Worm (Caenorhabditis elegans) whole organism, L1 larva: ENCODE measurements around the gene lect-2.

Source experiments
- alr-1 ChIP-seq: fragments of 200-800 bp; sonication (Bioruptor generic); optimal IDR thresholded peaks from 2 replicates; lab custom pipeline; 2018; ENCODE audit warnings: borderline replicate concordance, mild to moderate bottlenecking, missing genetic modification characterization, missing compliant biosample characterization
- ceh-8 ChIP-seq: fragments of 200-800 bp; sonication (Bioruptor generic); optimal IDR thresholded peaks from 2 replicates; lab custom pipeline; 2018; ENCODE audit warnings: mild to moderate bottlenecking, missing genetic modification characterization, moderate library complexity, missing compliant biosample characterization
- ceh-82 ChIP-seq, 3 experiments: fragments of 150-350 bp in 1 of 3; sonication (generic microtip) in 2 of 3; optimal IDR thresholded peaks; 2 replicates each; lab custom pipeline; 2014 to 2017; ENCODE audit warnings: missing biosample characterization in 3 of 3, missing genetic modification characterization in 3 of 3
- ceh-88 ChIP-seq: fragments of 200-800 bp; sonication (Bioruptor generic); IDR thresholded peaks from 2 replicates; pipeline ENCODE4 v1.3.6; 2022; ENCODE audit warnings: missing genetic modification characterization, missing compliant biosample characterization
- ceh-90 ChIP-seq: sonication (generic microtip); optimal IDR thresholded peaks from 2 replicates; lab custom pipeline; 2016; ENCODE audit warnings: missing genetic modification characterization, missing compliant biosample characterization
- dsc-1 ChIP-seq: sonication (generic microtip); optimal IDR thresholded peaks from 2 replicates; lab custom pipeline; 2016; ENCODE audit warnings: mild to moderate bottlenecking, missing genetic modification characterization, missing compliant biosample characterization
- efl-1 ChIP-seq, 4 experiments: fragments of 150-350 bp; optimal IDR thresholded peaks in 3 of 4; peaks in 1 of 4; 1 replicate in 1 of 4; 2 replicates in 3 of 4; lab custom pipeline; 2014; ENCODE audit warnings: missing biosample characterization in 2 of 4, missing genetic modification characterization in 2 of 4, missing genetic modification reagents in 2 of 4
- efl-3 ChIP-seq: fragments of 200-800 bp; sonication (Bioruptor generic); optimal IDR thresholded peaks from 2 replicates; lab custom pipeline; 2018; ENCODE audit warnings: mild to moderate bottlenecking, missing genetic modification characterization, missing compliant biosample characterization
- elt-2 ChIP-seq: sonication (generic microtip); optimal IDR thresholded peaks from 2 replicates; lab custom pipeline; 2016; ENCODE audit warnings: missing genetic modification characterization, mild to moderate bottlenecking, inconsistent platforms, missing compliant biosample characterization, missing genetic modification reagents
- fkh-10 ChIP-seq: sonication (generic microtip); optimal IDR thresholded peaks from 2 replicates; lab custom pipeline; 2017; ENCODE audit warnings: missing biosample characterization, missing genetic modification reagents, missing genetic modification characterization
- fos-1 ChIP-seq: fragments of 150-350 bp; optimal IDR thresholded peaks from 2 replicates; lab custom pipeline; 2014; ENCODE audit warnings: missing biosample characterization, missing genetic modification characterization
- irx-1 ChIP-seq: sonication (generic microtip); optimal IDR thresholded peaks from 2 replicates; lab custom pipeline; 2016; ENCODE audit warnings: missing genetic modification characterization, missing compliant biosample characterization
- isw-1 ChIP-seq: fragments of 200-800 bp; sonication (Bioruptor generic); IDR thresholded peaks from 2 replicates; pipeline ENCODE4 v1.3.6; 2022; ENCODE audit warnings: missing genetic modification characterization, missing compliant biosample characterization
- lin-15B ChIP-seq: fragments of 150-350 bp; sonication (generic microtip); optimal IDR thresholded peaks from 3 replicates; lab custom pipeline; 2014; ENCODE audit warnings: missing biosample characterization, missing genetic modification characterization
- lin-35 ChIP-seq, 2 experiments: fragments of 150-350 bp; optimal IDR thresholded peaks; 2 replicates each; lab custom pipeline; 2014; ENCODE audit warnings: missing biosample characterization in 2 of 2, missing genetic modification characterization in 2 of 2, missing genetic modification reagents in 2 of 2
- lsy-2 ChIP-seq, 2 experiments: fragments of 150-350 bp; optimal IDR thresholded peaks; 2 replicates each; lab custom pipeline; 2014; ENCODE audit warnings: missing biosample characterization in 2 of 2, missing genetic modification characterization in 2 of 2
- mdl-1 ChIP-seq, 2 experiments: fragments of 150-350 bp; optimal IDR thresholded peaks; 2 replicates each; lab custom pipeline; 2014 to 2017; ENCODE audit warnings: missing biosample characterization in 2 of 2, missing genetic modification characterization in 2 of 2, inconsistent platforms in 1 of 2
- mef-2 ChIP-seq: fragments of 150-350 bp; optimal IDR thresholded peaks from 2 replicates; lab custom pipeline; 2014; ENCODE audit warnings: missing biosample characterization, missing genetic modification characterization
- mep-1 ChIP-seq: fragments of 150-350 bp; optimal IDR thresholded peaks from 2 replicates; lab custom pipeline; 2014; ENCODE audit warnings: missing biosample characterization, missing genetic modification characterization
- nhr-11 ChIP-seq: fragments of 150-350 bp; optimal IDR thresholded peaks from 2 replicates; lab custom pipeline; 2014; ENCODE audit warnings: missing biosample characterization, missing genetic modification characterization
- nhr-237 ChIP-seq: fragments of 150-350 bp; optimal IDR thresholded peaks from 2 replicates; lab custom pipeline; 2014; ENCODE audit warnings: missing biosample characterization, missing genetic modification characterization
- nhr-71 ChIP-seq: sonication (generic microtip); optimal IDR thresholded peaks from 2 replicates; lab custom pipeline; 2016; ENCODE audit warnings: mild to moderate bottlenecking, missing genetic modification characterization, moderate library complexity, missing compliant biosample characterization
- nhr-77 ChIP-seq: fragments of 150-350 bp; optimal IDR thresholded peaks from 2 replicates; lab custom pipeline; 2014; ENCODE audit warnings: missing biosample characterization, missing genetic modification characterization
- nhr-84 ChIP-seq: sonication (generic microtip); optimal IDR thresholded peaks from 2 replicates; lab custom pipeline; 2017; ENCODE audit warnings: missing biosample characterization, missing genetic modification characterization
- nhr-90 ChIP-seq: sonication (generic microtip); optimal IDR thresholded peaks from 2 replicates; lab custom pipeline; 2016; ENCODE audit warnings: mild to moderate bottlenecking, missing genetic modification characterization, missing compliant biosample characterization; ENCODE audit not compliant: poor library complexity
- pqm-1 ChIP-seq: sonication (generic microtip); optimal IDR thresholded peaks from 3 replicates; lab custom pipeline; 2017; ENCODE audit warnings: missing biosample characterization, missing genetic modification characterization
- skn-1 ChIP-seq: fragments of 150-350 bp; optimal IDR thresholded peaks from 2 replicates; lab custom pipeline; 2014; ENCODE audit warnings: missing biosample characterization, missing genetic modification characterization
- sox-4 ChIP-seq: sonication (generic microtip); optimal IDR thresholded peaks from 2 replicates; lab custom pipeline; 2016; ENCODE audit warnings: missing genetic modification characterization, missing compliant biosample characterization
- sptf-1 ChIP-seq: fragments of 150-350 bp; optimal IDR thresholded peaks from 2 replicates; lab custom pipeline; 2014; ENCODE audit warnings: missing biosample characterization, missing genetic modification characterization
- sup-37 ChIP-seq: fragments of 200-800 bp; sonication (Bioruptor generic); optimal IDR thresholded peaks from 2 replicates; lab custom pipeline; 2018; ENCODE audit warnings: mild to moderate bottlenecking, missing genetic modification characterization, missing compliant biosample characterization
- tlp-1 ChIP-seq: fragments of 150-350 bp; optimal IDR thresholded peaks from 2 replicates; lab custom pipeline; 2014; ENCODE audit warnings: missing biosample characterization, missing genetic modification characterization
- unc-130 ChIP-seq: fragments of 150-350 bp; optimal IDR thresholded peaks from 2 replicates; lab custom pipeline; 2017; ENCODE audit warnings: missing biosample characterization, missing genetic modification characterization, inconsistent platforms
- unc-86 ChIP-seq: sonication (generic microtip); optimal IDR thresholded peaks from 2 replicates; lab custom pipeline; 2016; ENCODE audit warnings: missing genetic modification characterization, missing compliant biosample characterization
- zag-1 ChIP-seq: fragments of 150-350 bp; optimal IDR thresholded peaks from 2 replicates; lab custom pipeline; 2014; ENCODE audit warnings: missing biosample characterization, missing genetic modification characterization
- zip-4 ChIP-seq: fragments of 200-800 bp; sonication (Bioruptor generic); optimal IDR thresholded peaks from 2 replicates; lab custom pipeline; 2018; ENCODE audit warnings: mild to moderate bottlenecking, missing genetic modification characterization, moderate library complexity, missing compliant biosample characterization

lect-2 gene

ce11 chrII:5799553-5799952 lies 9.0 kb downstream of the lect-2 start, which contains the start of gene K05F1.8:
Gene K05F1.8, minus strand, starts transcription at chrII:5799653.
- no peak for TF ChIP-seq nhr-71 (tag; lab: Kevin White, UChicago)
- no peak for TF ChIP-seq mef-2
- TF ChIP-seq, all 84 proteins: peak for 0

DNA sequence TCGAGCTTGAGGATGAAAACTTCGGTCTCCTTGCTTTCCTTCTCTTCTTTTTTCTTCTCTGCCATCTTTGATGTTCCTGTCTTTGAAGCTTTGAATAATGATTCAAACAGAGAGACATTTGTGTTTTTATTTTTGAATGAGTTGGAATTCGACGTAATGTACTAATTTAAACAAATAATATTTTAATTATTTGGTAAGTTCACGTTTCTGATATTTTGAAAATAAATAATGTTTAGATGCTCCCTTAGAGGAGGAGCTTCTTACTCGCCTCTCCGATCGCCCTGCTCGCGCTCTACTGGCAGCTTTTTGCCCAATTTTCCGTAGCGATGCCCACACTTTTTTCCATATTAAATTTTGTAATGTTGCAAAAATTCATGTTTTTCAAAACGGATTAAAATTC lies 10.6 kb downstream of the lect-2 start, which contains the start of the genes K05F1.9 and K05F1.1:
K05F1.9 (minus strand) TSS at position 101 of the 400 bp plus-strand sequence.
K05F1.1 (plus strand) TSS at position 308 of the 400 bp plus-strand sequence.
- no peak for TF ChIP-seq sox-4 (tag; lab: Kevin White, UChicago)
- no peak for TF ChIP-seq mep-1 (tag; lab: Kevin White, UChicago)
- TF ChIP-seq lin-15B (tag; lab: Kevin White, UChicago): no peak
- no peak for TF ChIP-seq mef-2
- TF ChIP-seq sptf-1 (tag; lab: Kevin White, UChicago): no peak
- TF ChIP-seq lin-35 (GFP tag; optimal IDR thresholded peaks at IDR 0.05; lab: Kevin White, UChicago): no peak
- no peak for TF ChIP-seq dsc-1
- TF ChIP-seq unc-130 (tag; lab: Kevin White, UChicago): no peak
- no peak for TF ChIP-seq lsy-2 (tag; optimal IDR thresholded peaks at IDR 0.05; lab: Kevin White, UChicago)
- no peak for TF ChIP-seq skn-1
- no peak for TF ChIP-seq mdl-1 (tag; optimal IDR thresholded peaks at IDR 0.05; lab: Kevin White, UChicago)
- no peak for TF ChIP-seq sup-37 (GFP tag; lab: Kevin White, UChicago)
- no peak for TF ChIP-seq nhr-77 (tag; lab: Kevin White, UChicago)
- TF ChIP-seq nhr-237: no peak
- no peak for TF ChIP-seq ceh-90 (tag; lab: Kevin White, UChicago)
- TF ChIP-seq ceh-82 (tag; optimal IDR thresholded peaks at IDR 0.05; lab: Kevin White, UChicago): no peak

DNA sequence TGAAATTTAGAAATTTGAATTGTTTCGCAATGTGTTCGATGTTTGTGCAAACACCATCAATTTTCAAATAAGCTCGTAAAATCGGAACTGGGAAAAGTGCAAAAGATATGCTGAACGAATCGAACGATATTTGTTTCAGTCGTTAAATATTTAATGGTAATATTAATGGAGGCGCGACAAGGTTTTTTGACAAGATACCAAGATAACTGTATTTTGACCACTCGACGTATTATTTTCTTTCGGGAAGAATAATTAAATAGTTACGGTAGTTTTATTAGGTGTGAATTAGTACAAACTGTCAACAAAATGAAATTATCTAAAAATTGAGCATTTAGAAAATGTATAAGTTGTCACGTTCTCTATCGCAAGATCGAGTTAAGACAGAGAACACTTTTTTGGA lies 13.8 kb downstream of the lect-2 start:
- TF ChIP-seq irx-1 (tag; lab: Kevin White, UChicago) (no peak), lin-35 (GFP tag; optimal IDR thresholded peaks at IDR 0.05; lab: Kevin White, UChicago) (no peak), nhr-84 (no peak), sptf-1 (tag; lab: Kevin White, UChicago) (no peak), unc-86 (tag; lab: Kevin White, UChicago) (no peak), zip-4 (GFP tag; lab: Kevin White, UChicago) (no peak), dsc-1 (no peak), nhr-90 (tag; lab: Kevin White, UChicago) (no peak)

ce11 chrII:5805303-5805702 lies 14.8 kb downstream of the lect-2 start, which contains the start of gene K05F1.10:
Gene K05F1.10, minus strand, starts transcription at chrII:5805473.
- TF ChIP-seq mep-1 (tag; lab: Kevin White, UChicago) (no peak), elt-2 (peak; percentile 64), fkh-10 (no peak), efl-1 (optimal IDR thresholded peaks at IDR 0.05; lab: Kevin White, UChicago) (no peak), efl-1 (GFP tag; optimal IDR thresholded peaks at IDR 0.05 in 1 of 2; lab: Kevin White, UChicago) (peak in 1 of 2 experiments; percentile 51)

- TF ChIP-seq ceh-8 (GFP tag; lab: Kevin White, UChicago) (no peak), pqm-1 (tag; lab: Kevin White, UChicago) (no peak), sox-4 (tag; lab: Kevin White, UChicago) (no peak), ceh-88 (GFP tag; lab: Robert Waterston, UW) (no peak), nhr-71 (tag; lab: Kevin White, UChicago) (no peak), lin-35 (GFP tag; optimal IDR thresholded peaks at IDR 0.05; lab: Kevin White, UChicago) (no peak), zag-1 (tag; lab: Kevin White, UChicago) (no peak), efl-1 (optimal IDR thresholded peaks at IDR 0.05; lab: Kevin White, UChicago) (no peak), efl-1 (GFP tag; optimal IDR thresholded peaks at IDR 0.05 in 1 of 2; lab: Kevin White, UChicago) (peak in 1 of 2 experiments; percentile 84), elt-2 (peak; percentile 84)
These were observed 16.0 kb downstream of the lect-2 start for ce11 chrII:5806563-5806962.

DNA sequence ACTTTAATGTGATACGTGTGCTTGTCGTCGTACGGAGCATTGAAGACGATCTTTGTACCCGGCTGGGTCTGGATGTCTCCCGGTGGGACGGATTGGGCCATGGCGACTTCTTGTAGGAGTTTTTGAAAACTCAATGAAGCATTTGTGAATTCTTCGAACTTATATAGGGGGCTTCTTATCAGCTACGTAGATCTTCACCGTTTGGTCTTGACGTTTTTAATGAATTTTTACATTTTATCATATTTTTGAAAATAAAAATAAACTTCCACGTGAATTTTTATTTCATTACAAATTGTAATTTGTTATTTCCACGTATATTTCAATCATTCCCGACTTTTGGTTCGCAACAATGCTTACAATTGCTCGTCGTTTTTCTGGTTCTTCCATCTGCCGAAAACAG lies 19.7 kb downstream of the lect-2 start, which contains the start of the genes msp-64 and ZK1248.5:
msp-64 (minus strand) TSS at position 101 of the 400 bp plus-strand sequence.
ZK1248.5 (plus strand) TSS at position 285 of the 400 bp plus-strand sequence.
- no peak for TF ChIP-seq fos-1
- no peak for TF ChIP-seq tlp-1 (tag; lab: Kevin White, UChicago)
- TF ChIP-seq alr-1 (tag; lab: Kevin White, UChicago): no peak
- no peak for TF ChIP-seq nhr-11 (tag; lab: Kevin White, UChicago)
- no peak for TF ChIP-seq nhr-84
- TF ChIP-seq isw-1 (GFP tag; lab: Robert Waterston, UW): no peak
- TF ChIP-seq efl-3 (GFP tag; lab: Kevin White, UChicago): no peak
- TF ChIP-seq ceh-88 (GFP tag; lab: Robert Waterston, UW): no peak
- TF ChIP-seq, all 84 proteins: peak for 0
